Worm (Caenorhabditis elegans): ENCODE results near the gene cfz-2.

The cfz-2 gene

ce11 chrV:3444777-3445089 lies at the start of gene cfz-2:
cfz-2 (minus strand) TSS chrV:3444877.
- TF ChIP-seq snpc-4 (tag; optimal IDR thresholded peaks at IDR 0.05) = no peak
- TF ChIP-seq egl-5 (tag; optimal IDR thresholded peaks at IDR 0.05) = no peak
- TF ChIP-seq elt-2 (tag; optimal IDR thresholded peaks at IDR 0.05) = no peak
- no peak for TF ChIP-seq nhr-237 (tag; optimal IDR thresholded peaks at IDR 0.05)
- TF ChIP-seq lin-15B (tag; optimal IDR thresholded peaks at IDR 0.05) = no peak
- TF ChIP-seq mml-1 (tag; optimal IDR thresholded peaks at IDR 0.05) = no peak
- TF ChIP-seq fos-1 (tag; optimal IDR thresholded peaks at IDR 0.05) = no peak
- no peak for TF ChIP-seq hmg-11 (tag; optimal IDR thresholded peaks at IDR 0.05)
- TF ChIP-seq aly-2 (tag; optimal IDR thresholded peaks at IDR 0.05) = no peak
- no peak for TF ChIP-seq nhr-12 (tag; optimal IDR thresholded peaks at IDR 0.05)
- no peak for TF ChIP-seq pqm-1 (tag; optimal IDR thresholded peaks at IDR 0.05)
- no peak for TF ChIP-seq nhr-76 (tag; optimal IDR thresholded peaks at IDR 0.05)
- no peak for TF ChIP-seq nhr-77 (tag; optimal IDR thresholded peaks at IDR 0.05)
- no peak for TF ChIP-seq R02D3.7 (tag; optimal IDR thresholded peaks at IDR 0.05)
- no peak for TF ChIP-seq ztf-4 (tag; optimal IDR thresholded peaks at IDR 0.05)
- TF ChIP-seq egl-27 (tag; optimal IDR thresholded peaks at IDR 0.05) = no peak
- no peak for TF ChIP-seq mdl-1 (tag; optimal IDR thresholded peaks at IDR 0.05)
- no peak for TF ChIP-seq lsy-12 (tag; optimal IDR thresholded peaks at IDR 0.05)

ce11 chrV:3490435-3490834 lies 45.8 kb upstream of the cfz-2 start, which contains the start of gene srbc-36:
srbc-36 (minus strand) TSS chrV:3490535.
- no peak for TF ChIP-seq ceh-82 (tag; optimal IDR thresholded peaks at IDR 0.05)
- no peak for TF ChIP-seq ama-1 (optimal IDR thresholded peaks at IDR 0.05)
- TF ChIP-seq jun-1 (tag; optimal IDR thresholded peaks at IDR 0.05) = no peak
- TF ChIP-seq lsy-12 (tag; optimal IDR thresholded peaks at IDR 0.05) = no peak
- no peak for TF ChIP-seq daf-12 (tag; optimal IDR thresholded peaks at IDR 0.05)
- no peak for TF ChIP-seq lin-15B (tag; optimal IDR thresholded peaks at IDR 0.05)
- TF ChIP-seq sea-2 (GFP tag; optimal IDR thresholded peaks at IDR 0.05) = no peak
- no peak for TF ChIP-seq fkh-2 (tag; optimal IDR thresholded peaks at IDR 0.05)
- no peak for TF ChIP-seq ceh-9 (tag; optimal IDR thresholded peaks at IDR 0.05)
- no peak for TF ChIP-seq unc-39 (tag; optimal IDR thresholded peaks at IDR 0.05)
- TF ChIP-seq nhr-11 (tag; optimal IDR thresholded peaks at IDR 0.05) = no peak
- TF ChIP-seq ZK546.5 (tag; optimal IDR thresholded peaks at IDR 0.05) = no peak
- TF ChIP-seq egl-5 (tag; optimal IDR thresholded peaks at IDR 0.05) = no peak
- no peak for TF ChIP-seq ztf-11 (tag; optimal IDR thresholded peaks at IDR 0.05)
- TF ChIP-seq nhr-67 (tag; optimal IDR thresholded peaks at IDR 0.05) = no peak
- TF ChIP-seq nhr-23 (tag; optimal IDR thresholded peaks at IDR 0.05) = no peak
- no peak for TF ChIP-seq nhr-76 (tag; optimal IDR thresholded peaks at IDR 0.05)
- TF ChIP-seq zag-1 (tag; optimal IDR thresholded peaks at IDR 0.05) = no peak
- no peak for TF ChIP-seq hmg-11 (tag; optimal IDR thresholded peaks at IDR 0.05)

ce11 chrV:3486857-3487256 lies 42.2 kb upstream of the cfz-2 start, which contains the start of gene srbc-32:
srbc-32 (minus strand) TSS chrV:3486957.
- no peak for TF ChIP-seq mml-1 (tag; optimal IDR thresholded peaks at IDR 0.05)
- TF ChIP-seq nhr-12 (tag; optimal IDR thresholded peaks at IDR 0.05) = no peak
- TF ChIP-seq nhr-237 (tag; optimal IDR thresholded peaks at IDR 0.05) = no peak
- no peak for TF ChIP-seq nhr-76 (tag; optimal IDR thresholded peaks at IDR 0.05)
- no peak for TF ChIP-seq ceh-82 (tag; optimal IDR thresholded peaks at IDR 0.05)
- no peak for TF ChIP-seq R02D3.7 (tag; optimal IDR thresholded peaks at IDR 0.05)
- TF ChIP-seq fkh-2 (tag; optimal IDR thresholded peaks at IDR 0.05) = no peak
- no peak for TF ChIP-seq ztf-11 (tag; optimal IDR thresholded peaks at IDR 0.05)
- no peak for TF ChIP-seq nhr-11 (tag; optimal IDR thresholded peaks at IDR 0.05)
- TF ChIP-seq ceh-28 (tag; optimal IDR thresholded peaks at IDR 0.05) = no peak
- TF ChIP-seq ceh-16 (tag; optimal IDR thresholded peaks at IDR 0.05) = no peak

ce11 chrV:3484702-3485101 lies 40.0 kb upstream of the cfz-2 start, which contains the start of gene srbc-33:
srbc-33 (minus strand) TSS chrV:3484802.
- TF ChIP-seq pha-4 (tag; optimal IDR thresholded peaks at IDR 0.05) (no peak), lsy-12 (tag; optimal IDR thresholded peaks at IDR 0.05) (no peak), nhr-23 (tag; optimal IDR thresholded peaks at IDR 0.05) (no peak), ama-1 (optimal IDR thresholded peaks at IDR 0.05) (no peak), sea-2 (GFP tag; optimal IDR thresholded peaks at IDR 0.05) (no peak), ceh-28 (tag; optimal IDR thresholded peaks at IDR 0.05) (no peak), nhr-237 (tag; optimal IDR thresholded peaks at IDR 0.05) (no peak), mdl-1 (tag; optimal IDR thresholded peaks at IDR 0.05) (no peak), ceh-9 (tag; optimal IDR thresholded peaks at IDR 0.05) (no peak), lin-39 (tag; optimal IDR thresholded peaks at IDR 0.05) (no peak), ztf-4 (tag; optimal IDR thresholded peaks at IDR 0.05) (no peak), fos-1 (tag; optimal IDR thresholded peaks at IDR 0.05) (no peak), eor-1 (tag; optimal IDR thresholded peaks at IDR 0.05) (no peak), nhr-43 (tag; optimal IDR thresholded peaks at IDR 0.05; ENCODE audit: poor library complexity, severe bottlenecking) (no peak), hmg-11 (tag; optimal IDR thresholded peaks at IDR 0.05) (no peak), nhr-28 (tag; optimal IDR thresholded peaks at IDR 0.05) (no peak), fkh-10 (GFP tag; optimal IDR thresholded peaks at IDR 0.05) (no peak), jun-1 (tag; optimal IDR thresholded peaks at IDR 0.05) (no peak)
